Worm (Caenorhabditis elegans) whole organism, L1 larva: ENCODE measurements around the gene str-243.

Experiments
- ceh-82 ChIP-seq, 3 experiments: fragments of 150-350 bp in 1 of 3; sonication (generic microtip) in 2 of 3; optimal IDR thresholded peaks; 2 replicates each; lab custom pipeline; 2014 to 2017; ENCODE audit warnings: missing biosample characterization in 3 of 3, missing genetic modification characterization in 3 of 3
- ces-1 ChIP-seq: fragments of 150-350 bp; optimal IDR thresholded peaks from 2 replicates; lab custom pipeline; 2014; ENCODE audit warnings: missing biosample characterization, missing genetic modification reagents, missing genetic modification characterization
- egl-27 ChIP-seq, 2 experiments: fragments of 150-350 bp in 1 of 2; sonication (generic microtip); optimal IDR thresholded peaks; 3 replicates each; lab custom pipeline; 2017 to 2018; ENCODE audit warnings: missing biosample characterization in 2 of 2, missing genetic modification characterization in 2 of 2, missing genetic modification reagents in 2 of 2
- elt-2 ChIP-seq: sonication (generic microtip); optimal IDR thresholded peaks from 2 replicates; lab custom pipeline; 2016; ENCODE audit warnings: missing genetic modification characterization, mild to moderate bottlenecking, inconsistent platforms, missing compliant biosample characterization, missing genetic modification reagents
- fos-1 ChIP-seq: fragments of 150-350 bp; optimal IDR thresholded peaks from 2 replicates; lab custom pipeline; 2014; ENCODE audit warnings: missing biosample characterization, missing genetic modification characterization
- lin-13 ChIP-seq: fragments of 150-350 bp; optimal IDR thresholded peaks from 2 replicates; lab custom pipeline; 2014; ENCODE audit warnings: missing biosample characterization, missing genetic modification reagents, missing genetic modification characterization
- skn-1 ChIP-seq: fragments of 150-350 bp; optimal IDR thresholded peaks from 2 replicates; lab custom pipeline; 2014; ENCODE audit warnings: missing biosample characterization, missing genetic modification characterization

DNA sequence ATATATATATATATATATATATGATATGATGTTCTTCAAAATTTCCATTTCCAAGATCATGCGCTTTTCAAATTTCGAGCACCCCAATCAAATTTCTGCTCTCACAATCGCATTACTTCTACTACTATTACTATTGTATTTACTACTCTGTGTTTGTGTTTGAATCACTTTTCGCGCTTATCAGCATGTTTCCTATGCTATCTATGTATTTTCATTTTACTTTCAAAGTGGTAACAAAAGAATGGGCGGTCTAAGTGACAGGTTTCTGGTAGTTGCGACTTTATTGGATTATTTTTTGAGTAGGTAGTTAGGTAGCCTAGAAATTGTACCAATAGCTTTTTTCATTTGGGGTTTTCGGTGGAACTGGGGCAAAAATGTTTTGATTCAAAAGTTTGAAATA, 35.5 kb downstream of the str-243 start:
- TF ChIP-seq fos-1 (tag; lab: Kevin White, UChicago) (no peak), elt-2 (tag; lab: Kevin White, UChicago) (peak; percentile 17), ces-1 (GFP tag; lab: Kevin White, UChicago) (no peak), egl-27 (tag; optimal IDR thresholded peaks at IDR 0.05; lab: Kevin White, UChicago) (no peak), ceh-82 (tag; optimal IDR thresholded peaks at IDR 0.05; lab: Kevin White, UChicago) (no peak), skn-1 (no peak), lin-13 (no peak)
